Fruit fly (Drosophila melanogaster) S2 (cell line): ENCODE data around the gene CG42661.
"Not testable (repeated sequence)": the region's sequence is repeated elsewhere in the genome, so short reads cannot be mapped to it uniquely, and the experiment has no call there.

Experiments used
- CG8478 ChIP-seq: fragments of >200 bp; optimal IDR thresholded peaks from 2 replicates; lab custom pipeline; 2018
- CTCF ChIP-seq, 2 experiments: fragments of >200 bp; optimal IDR thresholded peaks; 2 replicates each; lab custom pipeline; 2018

The CG42661 gene

dm6 chr3L:7471259-7471658, 6.0 kb downstream of the CG42661 start, which contains the start of gene CG8541:
TSS of gene CG8541 (plus strand) at chr3L:7471559.
- no peak for TF ChIP-seq CG8478
- no peak for TF ChIP-seq CTCF (optimal IDR thresholded peaks at IDR 0.05; lab: Kevin White, UChicago)

dm6 chr3L:7475270-7475669, 10.0 kb downstream of the CG42661 start, which contains the start of gene CG43292:
TSS of gene CG43292 (plus strand) at chr3L:7475570.
- TF ChIP-seq CG8478 (no peak), CTCF (optimal IDR thresholded peaks at IDR 0.05; lab: Kevin White, UChicago) (no peak)

DNA sequence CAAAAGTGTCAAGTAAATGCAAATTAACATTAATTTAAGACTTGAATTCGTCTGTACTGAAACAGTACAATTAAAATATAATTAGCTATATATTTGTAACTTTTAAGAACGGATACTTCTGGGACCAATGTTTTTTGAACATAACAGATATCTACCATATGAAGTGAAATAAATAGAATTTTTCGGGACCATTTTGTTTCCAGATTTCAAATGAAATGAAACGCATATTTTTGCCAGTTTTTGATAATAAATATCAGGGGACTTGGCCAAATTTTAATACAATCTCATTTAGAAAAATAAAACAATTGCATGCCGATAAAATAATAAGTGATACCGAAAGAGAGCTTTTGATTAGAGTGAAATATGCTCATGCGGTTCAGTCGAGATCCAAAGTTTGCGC, 20.4 kb downstream of the CG42661 start, which contains the start of gene mthl6:
Gene mthl6 (plus strand): TSS at position 301 of the 400 bp plus-strand sequence.
- TF ChIP-seq CTCF (optimal IDR thresholded peaks at IDR 0.05; lab: Kevin White, UChicago) (no peak), CG8478 (no peak)

DNA sequence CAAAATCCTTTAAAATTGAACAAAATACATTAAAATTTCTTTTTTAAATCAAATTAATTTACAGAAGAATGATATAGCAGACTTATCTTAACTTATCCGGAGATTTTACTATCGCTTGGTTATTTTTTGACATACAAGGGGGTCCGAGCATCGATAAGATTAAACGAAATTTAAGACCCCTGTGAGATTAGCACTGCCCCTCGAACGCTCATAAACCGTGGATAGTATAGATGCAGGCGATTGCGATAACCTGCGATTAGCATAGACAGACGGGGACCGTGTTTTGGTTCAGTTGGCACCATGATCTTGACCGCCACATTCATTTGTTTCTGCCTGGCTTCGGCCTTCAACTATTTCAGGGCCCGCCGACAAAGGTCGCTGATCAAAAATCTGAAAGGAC, 26.3 kb downstream of the CG42661 start, which contains the start of gene Cyp316a1:
Gene Cyp316a1 (plus strand): TSS at position 301 of the 400 bp plus-strand sequence.
- TF ChIP-seq CTCF (optimal IDR thresholded peaks at IDR 0.05; lab: Kevin White, UChicago) (no peak), CG8478 (no peak)

- TF ChIP-seq CTCF (optimal IDR thresholded peaks at IDR 0.05; lab: Kevin White, UChicago), result no peak
- no peak for TF ChIP-seq CG8478
Observed at dm6 chr3L:7496097-7496496, 30.8 kb downstream of the CG42661 start, which contains the start of gene Cyp4d8. TSS of gene Cyp4d8 (minus strand) at chr3L:7496197.

DNA sequence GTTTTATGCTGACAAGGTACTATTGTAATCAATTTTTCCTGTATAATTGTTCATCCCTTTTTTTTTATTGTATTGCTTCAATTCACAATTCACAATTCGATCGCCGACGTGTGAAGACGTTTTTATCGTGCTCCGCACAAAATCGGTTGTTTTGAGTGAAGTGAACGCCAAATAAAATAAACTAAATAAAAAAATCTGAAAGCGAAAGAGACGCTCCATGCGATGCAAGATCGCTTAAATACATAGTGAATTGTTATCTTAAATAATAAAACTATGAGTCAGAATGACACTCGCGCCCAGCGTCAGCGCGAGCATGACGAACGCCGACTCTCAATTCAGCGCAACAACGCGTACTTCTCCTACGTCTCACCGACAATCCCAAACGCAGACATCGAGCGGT, 33.4 kb downstream of the CG42661 start, which contains the start of gene CG8539:
Gene CG8539 (minus strand): TSS at position 101 of the 400 bp plus-strand sequence.
- TF ChIP-seq CTCF (optimal IDR thresholded peaks at IDR 0.05; lab: Kevin White, UChicago); CG8478: not testable (repeated sequence)

DNA sequence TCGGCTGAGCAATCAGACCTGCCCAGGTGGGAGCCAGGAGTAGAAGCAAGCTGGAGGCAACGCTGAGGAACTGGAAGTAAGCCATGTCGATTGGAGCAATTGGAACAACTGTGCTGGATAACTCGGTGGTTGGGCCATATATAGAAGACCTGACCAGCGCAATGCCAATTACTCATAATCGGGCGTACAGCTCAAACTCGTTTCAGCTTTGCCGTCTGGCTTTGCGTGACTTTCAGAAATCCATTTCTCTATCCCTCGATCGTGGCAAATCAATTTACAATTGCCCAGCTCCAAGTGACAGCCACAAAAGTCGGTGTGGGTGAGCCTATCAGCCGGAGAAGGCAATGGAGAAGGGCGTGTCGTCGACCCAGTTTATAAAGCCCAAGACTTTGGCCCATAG, 40.8 kb downstream of the CG42661 start, which contains the start of gene CG7548:
Gene CG7548 (minus strand): TSS at position 101 of the 400 bp plus-strand sequence.
- TF ChIP-seq CTCF (optimal IDR thresholded peaks at IDR 0.05; lab: Kevin White, UChicago) (no peak), CG8478 (no peak)

DNA sequence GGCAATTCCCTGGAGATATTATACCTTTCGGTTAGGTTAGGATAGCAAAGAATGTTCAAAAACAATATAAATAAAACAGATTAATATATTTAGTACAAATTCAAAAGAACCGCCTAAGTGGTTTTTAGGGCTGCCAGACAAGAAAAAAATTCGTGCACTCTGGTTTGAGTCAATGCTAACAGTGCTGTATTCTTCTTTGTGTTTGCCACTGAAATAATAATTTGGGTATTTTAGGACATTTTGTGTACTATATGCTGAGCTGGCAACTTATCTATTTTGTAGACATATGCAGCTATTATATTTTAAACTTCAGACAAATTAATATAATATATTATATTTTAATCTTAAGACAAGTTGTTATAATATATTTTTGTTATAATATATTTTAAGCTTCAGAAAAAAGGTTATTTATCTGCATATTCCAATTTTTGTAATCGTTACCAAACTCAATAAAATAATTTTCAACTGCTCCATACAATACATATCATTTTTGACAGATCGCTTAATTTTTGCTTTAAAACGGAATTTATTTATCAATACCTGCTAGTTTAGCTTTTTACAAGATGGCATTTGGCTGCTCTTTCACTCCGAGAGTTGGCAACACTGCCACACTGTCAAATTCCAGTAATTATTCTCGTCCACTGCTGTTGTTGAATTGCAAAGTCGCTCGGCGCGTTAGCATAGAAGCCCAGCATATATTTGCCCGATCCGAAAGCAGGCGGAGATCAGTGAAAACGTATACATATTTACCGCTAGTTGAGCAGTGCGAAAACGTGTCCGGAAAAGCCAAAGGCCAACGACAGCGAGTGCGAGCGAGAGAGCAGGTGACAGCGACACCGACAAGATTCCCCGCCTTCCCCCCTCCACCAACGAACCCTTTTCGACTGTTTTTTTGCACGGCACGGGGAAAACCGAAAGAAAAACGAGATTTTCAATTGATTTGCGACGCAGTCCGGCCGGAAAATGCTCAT, 45.4 kb downstream of the CG42661 start, which contains the start of gene CG7546:
Gene CG7546 (plus strand): TSS at position 573 of the 971 bp plus-strand sequence.
- TF ChIP-seq CTCF (optimal IDR thresholded peaks at IDR 0.05; lab: Kevin White, UChicago), result peak in 1 of 2 experiments; percentile 49
- no peak for TF ChIP-seq CG8478
